Fruit fly (Drosophila melanogaster): ENCODE data around the gene cyst.

cyst gene

dm6 chr2L:19528308-19528707 lies 19.7 kb upstream of the cyst start (continued):
- TF ChIP-seq CG8388 (GFP tag; optimal IDR thresholded peaks at IDR 0.05) (peak; percentile 81), CG17912 (GFP tag; optimal IDR thresholded peaks at IDR 0.05) (peak; percentile 25), rib (GFP tag; IDR thresholded peaks at IDR 0.05) (peak; percentile 98), btn (GFP tag; optimal IDR thresholded peaks at IDR 0.05) (peak; percentile 62), CG14014 (GFP tag; IDR thresholded peaks at IDR 0.05) (peak; percentile 98), YL-1 (GFP tag; optimal IDR thresholded peaks at IDR 0.05) (peak; percentile 74), tgo (GFP tag; IDR thresholded peaks at IDR 0.05) (peak; percentile 97), tna (GFP tag; IDR thresholded peaks at IDR 0.05; ENCODE audit: partially characterized antibody) (no peak), C15 (GFP tag; IDR thresholded peaks at IDR 0.05) (peak; percentile 96), trem (tag; optimal IDR thresholded peaks at IDR 0.05) (peak; percentile 50), NfI (GFP tag; optimal IDR thresholded peaks at IDR 0.05) (peak; percentile 97), peb (GFP tag; IDR thresholded peaks at IDR 0.05) (peak; percentile 77), kay (GFP tag; optimal IDR thresholded peaks at IDR 0.05) (peak; percentile 94), toy (GFP tag; IDR thresholded peaks at IDR 0.05) (peak; percentile 92), Antp (GFP tag; optimal IDR thresholded peaks at IDR 0.05) (peak; percentile 87), CG10565 (GFP tag; optimal IDR thresholded peaks at IDR 0.05) (peak; percentile 51), CG18262 (tag; optimal IDR thresholded peaks at IDR 0.05) (peak; percentile 83), ewg (GFP tag; optimal IDR thresholded peaks at IDR 0.05) (peak; percentile 74), Stat92E (GFP tag; optimal IDR thresholded peaks at IDR 0.05) (no peak), en (GFP tag; optimal IDR thresholded peaks at IDR 0.05) (peak; percentile 26), CG4730 (GFP tag; IDR thresholded peaks at IDR 0.05) (peak; percentile 94), CG30431 (GFP tag; optimal IDR thresholded peaks at IDR 0.05) (peak; percentile 70), corto (GFP tag; optimal IDR thresholded peaks at IDR 0.05) (peak; percentile 84), CrebB (tag; optimal IDR thresholded peaks at IDR 0.05) (peak; percentile 97), CG12155 (GFP tag; optimal IDR thresholded peaks at IDR 0.05) (peak; percentile 95), Kr (GFP tag; optimal IDR thresholded peaks at IDR 0.05) (no peak), bowl (GFP tag; IDR thresholded peaks at IDR 0.05) (peak; percentile 77; the same call in 1 of the 2 replicates), Hr51 (GFP tag; optimal IDR thresholded peaks at IDR 0.05) (peak; percentile 95), CG1024 (GFP tag; IDR thresholded peaks at IDR 0.05) (peak; percentile 73), ttk (GFP tag; IDR thresholded peaks at IDR 0.05) (peak; percentile 84), CG4854 (GFP tag; optimal IDR thresholded peaks at IDR 0.05) (peak; percentile 94), CG6854 (GFP tag; optimal IDR thresholded peaks at IDR 0.05) (peak; percentile 96), Dip3 (GFP tag; optimal IDR thresholded peaks at IDR 0.05) (peak; percentile 98), CG13296 (GFP tag; optimal IDR thresholded peaks at IDR 0.05) (peak; percentile 98), ase (GFP tag; IDR thresholded peaks at IDR 0.05) (peak; percentile 93), NC2β (GFP tag; optimal IDR thresholded peaks at IDR 0.05) (peak; percentile 85), disco-r (GFP tag; optimal IDR thresholded peaks at IDR 0.05) (peak; percentile 94), NK7.1 (GFP tag; optimal IDR thresholded peaks at IDR 0.05) (peak; percentile 88), pzg (GFP tag; optimal IDR thresholded peaks at IDR 0.05) (peak; percentile 33), Doc2 (GFP tag; IDR thresholded peaks at IDR 0.05) (peak; percentile 72), Neu2 (GFP tag; optimal IDR thresholded peaks at IDR 0.05; ENCODE audit: borderline replicate concordance) (peak; percentile 70), wek (GFP tag; optimal IDR thresholded peaks at IDR 0.05) (peak; percentile 61), CG10654 (GFP tag; optimal IDR thresholded peaks at IDR 0.05) (peak; percentile 85), H15 (GFP tag; IDR thresholded peaks at IDR 0.05) (peak; percentile 93), Nf-YB (GFP tag; optimal IDR thresholded peaks at IDR 0.05) (peak; percentile 82), z (GFP tag; IDR thresholded peaks at IDR 0.05) (peak; percentile 32; the same call in 1 of the 3 replicates), CG12236 (GFP tag; optimal IDR thresholded peaks at IDR 0.05) (peak; percentile 71), sim (GFP tag; IDR thresholded peaks at IDR 0.05) (peak; percentile 55; the same call in 1 of the 2 replicates), Dll (GFP tag; IDR thresholded peaks at IDR 0.05; ENCODE audit: partially characterized antibody) (no peak), fd102C (GFP tag; optimal IDR thresholded peaks at IDR 0.05) (peak; percentile 6), ind (GFP tag; optimal IDR thresholded peaks at IDR 0.05) (peak; percentile 96)
